Fruit fly (Drosophila melanogaster): Measurements from ENCODE around the gene Pfdn1.

Pfdn1 gene

DNA sequence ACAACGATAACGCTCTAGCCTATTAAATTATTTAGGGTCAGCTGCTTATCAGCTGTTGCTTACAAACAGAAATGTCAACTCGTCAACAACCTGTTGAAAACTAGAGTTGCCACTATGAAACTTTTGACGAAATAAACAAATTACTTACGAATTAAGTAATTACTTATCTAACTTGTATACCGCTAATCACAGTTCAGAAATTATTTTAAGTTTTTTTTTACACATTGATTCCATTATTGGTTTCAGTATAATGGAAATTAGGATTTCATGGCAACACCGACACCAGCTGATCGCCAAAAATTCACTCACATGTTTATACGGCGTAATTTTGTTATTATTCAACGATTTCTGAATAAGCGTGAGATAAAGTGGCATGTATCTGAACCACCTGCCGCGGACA lies 31.0 kb upstream of the Pfdn1 start, which contains the start of the genes CG9117 and CG31643 (continued):
- peak; percentile 60 for TF ChIP-seq jumu (GFP tag; optimal IDR thresholded peaks at IDR 0.05)
- TF ChIP-seq nau (GFP tag; optimal IDR thresholded peaks at IDR 0.05), result no peak
- peak; percentile 76 for TF ChIP-seq CG12391 (tag; optimal IDR thresholded peaks at IDR 0.05)
- TF ChIP-seq Hey (tag; optimal IDR thresholded peaks at IDR 0.05), result no peak
- no peak for TF ChIP-seq peb (GFP tag; IDR thresholded peaks at IDR 0.05)
- peak; percentile 28; the same call in 1 of the 2 replicates for TF ChIP-seq CG3847 (GFP tag; IDR thresholded peaks at IDR 0.05)
- TF ChIP-seq Hand (GFP tag; optimal IDR thresholded peaks at IDR 0.05), result no peak
- TF ChIP-seq Kr (GFP tag; optimal IDR thresholded peaks at IDR 0.05), result no peak
- peak; percentile 88 for TF ChIP-seq CG14710 (tag; optimal IDR thresholded peaks at IDR 0.05)
- peak; percentile 30 for TF ChIP-seq CG1233 (GFP tag; optimal IDR thresholded peaks at IDR 0.05)
- no peak for TF ChIP-seq Dip2 (GFP tag; IDR thresholded peaks at IDR 0.05)
- no peak for TF ChIP-seq ham (GFP tag; IDR thresholded peaks at IDR 0.05)
- TF ChIP-seq lilli (GFP tag; optimal IDR thresholded peaks at IDR 0.05), result peak; percentile 82
- TF ChIP-seq crol (GFP tag; IDR thresholded peaks at IDR 0.05), result no peak
- peak; percentile 31; the same call in 1 of the 3 replicates for TF ChIP-seq Doc3 (GFP tag; IDR thresholded peaks at IDR 0.05; ENCODE audit: partially characterized antibody)
- peak; percentile 48 for TF ChIP-seq mirr (GFP tag; optimal IDR thresholded peaks at IDR 0.05)
- no peak for TF ChIP-seq CG7987 (GFP tag; optimal IDR thresholded peaks at IDR 0.05)
- no peak for TF ChIP-seq CG1024 (GFP tag; IDR thresholded peaks at IDR 0.05)
- TF ChIP-seq sna (GFP tag; IDR thresholded peaks at IDR 0.05; ENCODE audit: partially characterized antibody), result no peak
- peak; percentile 28 for TF ChIP-seq E2f2 (GFP tag; IDR thresholded peaks at IDR 0.05)
- TF ChIP-seq CG17568 (GFP tag; optimal IDR thresholded peaks at IDR 0.05), result no peak
- peak; percentile 69 for TF ChIP-seq CG15601 (tag; optimal IDR thresholded peaks at IDR 0.05)
- no peak for TF ChIP-seq CG3838 (GFP tag; optimal IDR thresholded peaks at IDR 0.05)
- TF ChIP-seq B-H1 (GFP tag; IDR thresholded peaks at IDR 0.05), result no peak
- peak; percentile 73 for TF ChIP-seq Bteb2 (GFP tag; optimal IDR thresholded peaks at IDR 0.05)
- TF ChIP-seq Neu2 (GFP tag; optimal IDR thresholded peaks at IDR 0.05; ENCODE audit: borderline replicate concordance), result no peak
- peak; percentile 4 for TF ChIP-seq crc (GFP tag; optimal IDR thresholded peaks at IDR 0.05)
- no peak for TF ChIP-seq CG3726 (GFP tag; IDR thresholded peaks at IDR 0.05)
- peak; percentile 58; the same call in 1 of the 2 replicates for TF ChIP-seq sob (GFP tag; IDR thresholded peaks at IDR 0.05)
- no peak for TF ChIP-seq pfk (GFP tag; optimal IDR thresholded peaks at IDR 0.05)
- TF ChIP-seq CG11695 (GFP tag; IDR thresholded peaks at IDR 0.05), result peak; percentile 43; the same call in 1 of the 3 replicates
- TF ChIP-seq sr (GFP tag; IDR thresholded peaks at IDR 0.05), result no peak
- no peak for TF ChIP-seq CG3995 (GFP tag; optimal IDR thresholded peaks at IDR 0.05)
- TF ChIP-seq grn (GFP tag; optimal IDR thresholded peaks at IDR 0.05), result no peak
- no peak for TF ChIP-seq Optix (GFP tag; IDR thresholded peaks at IDR 0.05)
- TF ChIP-seq crp (GFP tag; optimal IDR thresholded peaks at IDR 0.05), result peak; percentile 98 to 100
- TF ChIP-seq Dad (GFP tag; optimal IDR thresholded peaks at IDR 0.05), result no peak
- peak; percentile 21 for TF ChIP-seq CG10147 (GFP tag; optimal IDR thresholded peaks at IDR 0.05)
- peak; percentile 10 for TF ChIP-seq Elba2 (GFP tag; optimal IDR thresholded peaks at IDR 0.05)
- TF ChIP-seq hth (optimal IDR thresholded peaks at IDR 0.05), result no peak
- no peak for TF ChIP-seq CG9215 (GFP tag; IDR thresholded peaks at IDR 0.05)
- no peak for TF ChIP-seq wek (GFP tag; optimal IDR thresholded peaks at IDR 0.05)
- no peak for TF ChIP-seq salm (tag; optimal IDR thresholded peaks at IDR 0.05)
- peak in 1 of 3 experiments; percentile 45 for TF ChIP-seq lola (GFP tag; optimal IDR thresholded peaks at IDR 0.05)
- no peak for TF ChIP-seq CG3281 (GFP tag; optimal IDR thresholded peaks at IDR 0.05)
- peak; percentile 71 for TF ChIP-seq CG12155 (GFP tag; optimal IDR thresholded peaks at IDR 0.05)
- peak; percentile 8 for TF ChIP-seq CG30020 (tag; optimal IDR thresholded peaks at IDR 0.05)
- peak; percentile 59 for TF ChIP-seq fu2 (GFP tag; optimal IDR thresholded peaks at IDR 0.05)
- peak; percentile 52 for TF ChIP-seq CG8388 (GFP tag; optimal IDR thresholded peaks at IDR 0.05)
- TF ChIP-seq CG9817 (tag; optimal IDR thresholded peaks at IDR 0.05), result peak; percentile 31
- TF ChIP-seq GATAe (GFP tag; conservative IDR thresholded peaks at IDR 0.05), result no peak

All from whole organism, embryonic.